Fruit fly (Drosophila melanogaster): ENCODE data around the gene CG33796.

dm6 chr3L:16183493-16183892 lies 13.6 kb upstream of the CG33796 start:
- TF ChIP-seq h (optimal IDR thresholded peaks at IDR 0.05): no peak
- no peak for TF ChIP-seq psq (optimal IDR thresholded peaks at IDR 0.05)
- no peak for TF ChIP-seq Myc (optimal IDR thresholded peaks at IDR 0.05)
- no peak for TF ChIP-seq Sin3A (optimal IDR thresholded peaks at IDR 0.05)
